Worm (Caenorhabditis elegans): ENCODE measurements around the gene nars-2.

nars-2 gene

DNA sequence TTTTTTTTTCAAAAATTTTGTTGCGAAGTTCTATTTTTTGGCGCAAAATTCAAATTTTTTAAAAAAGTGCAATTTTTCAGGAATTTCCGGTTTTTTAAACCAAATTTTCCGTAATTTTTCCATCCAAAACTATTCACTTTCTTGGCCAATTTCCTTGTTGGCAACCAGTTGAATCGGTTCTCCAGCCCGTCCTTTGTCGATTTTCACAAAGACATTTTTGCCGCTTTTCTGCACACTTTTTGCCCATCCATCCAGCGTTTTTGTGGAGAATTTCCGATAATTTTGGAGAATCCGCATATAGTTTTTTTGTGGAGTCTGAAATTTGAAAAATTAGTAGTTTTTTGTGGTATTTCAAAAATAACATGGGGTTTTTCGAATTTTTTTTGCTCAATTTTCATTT, 8.1 kb downstream of the nars-2 start:
- TF ChIP-seq unc-62 (GFP tag; optimal IDR thresholded peaks at IDR 0.05) (no peak), mab-5 (tag; optimal IDR thresholded peaks at IDR 0.05) (no peak), aly-2 (tag; optimal IDR thresholded peaks at IDR 0.05) (no peak), nhr-23 (tag; optimal IDR thresholded peaks at IDR 0.05) (no peak), blmp-1 (tag; optimal IDR thresholded peaks at IDR 0.05; ENCODE audit: insufficient read depth) (no peak), skn-1 (tag; optimal IDR thresholded peaks at IDR 0.05) (no peak), unc-55 (GFP tag; optimal IDR thresholded peaks at IDR 0.05) (no peak), ceh-82 (tag; optimal IDR thresholded peaks at IDR 0.05) (no peak), nhr-10 (tag; optimal IDR thresholded peaks at IDR 0.05) (no peak), nhr-129 (tag; optimal IDR thresholded peaks at IDR 0.05) (no peak), nhr-25 (tag; optimal IDR thresholded peaks at IDR 0.05) (no peak), ZK546.5 (tag; optimal IDR thresholded peaks at IDR 0.05) (no peak), sem-4 (tag; optimal IDR thresholded peaks at IDR 0.05) (no peak), elt-1 (tag; optimal IDR thresholded peaks at IDR 0.05) (no peak), gmeb-1 (tag; optimal IDR thresholded peaks at IDR 0.05) (no peak), ztf-1 (GFP tag; conservative IDR thresholded peaks at IDR 0.05) (no peak), peb-1 (tag; optimal IDR thresholded peaks at IDR 0.05) (no peak), nhr-11 (tag; optimal IDR thresholded peaks at IDR 0.05) (no peak), R02D3.7 (tag; optimal IDR thresholded peaks at IDR 0.05) (no peak), elt-3 (tag; optimal IDR thresholded peaks at IDR 0.05) (no peak)

- TF ChIP-seq snpc-4 (tag; optimal IDR thresholded peaks at IDR 0.05) (no peak), ceh-16 (tag; optimal IDR thresholded peaks at IDR 0.05) (no peak), nhr-25 (tag; optimal IDR thresholded peaks at IDR 0.05) (no peak), nhr-237 (tag; optimal IDR thresholded peaks at IDR 0.05) (no peak), nhr-23 (tag; optimal IDR thresholded peaks at IDR 0.05) (no peak), sem-4 (tag; optimal IDR thresholded peaks at IDR 0.05) (no peak)
Measured at ce11 chrIII:11490221-11490620, 10.3 kb downstream of the nars-2 start.

DNA sequence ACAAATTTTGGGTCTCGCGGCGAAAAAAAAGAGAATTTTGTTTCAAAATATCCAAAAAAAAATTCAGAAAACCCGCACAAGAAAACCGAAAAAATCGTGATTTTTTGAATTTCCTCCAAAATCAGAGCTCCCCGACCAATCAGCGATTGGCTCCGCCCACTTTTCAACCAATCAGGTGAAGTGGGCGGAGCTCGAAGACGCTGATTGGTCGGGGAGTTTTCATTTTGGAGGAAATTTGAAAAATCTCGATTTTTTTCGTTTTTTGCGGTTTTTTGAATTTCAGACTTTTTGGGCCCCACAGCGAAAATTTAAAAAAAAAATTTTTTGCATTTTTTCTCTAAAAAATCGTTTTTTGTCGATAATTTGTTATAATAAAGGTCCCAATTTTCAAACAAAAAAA, 10.9 kb downstream of the nars-2 start:
- no peak for TF ChIP-seq nhr-237 (tag; optimal IDR thresholded peaks at IDR 0.05)

ce11 chrIII:11488662-11489349, 11.7 kb downstream of the nars-2 start:
- no peak for TF ChIP-seq nhr-12 (tag; optimal IDR thresholded peaks at IDR 0.05)
- TF ChIP-seq ztf-4 (tag; optimal IDR thresholded peaks at IDR 0.05), result no peak
- no peak for TF ChIP-seq unc-55 (GFP tag; optimal IDR thresholded peaks at IDR 0.05)
- no peak for TF ChIP-seq dmd-4 (tag; optimal IDR thresholded peaks at IDR 0.05)
- no peak for TF ChIP-seq sma-3 (GFP tag; optimal IDR thresholded peaks at IDR 0.05)
- no peak for TF ChIP-seq sma-9 (GFP tag; optimal IDR thresholded peaks at IDR 0.05)
- no peak for TF ChIP-seq sma-9 (tag; optimal IDR thresholded peaks at IDR 0.05)
- TF ChIP-seq blmp-1 (tag; optimal IDR thresholded peaks at IDR 0.05; ENCODE audit: insufficient read depth), result no peak
- no peak for TF ChIP-seq nhr-6 (tag; optimal IDR thresholded peaks at IDR 0.05)
- no peak for TF ChIP-seq skn-1 (tag; optimal IDR thresholded peaks at IDR 0.05)
- no peak for TF ChIP-seq lsy-2 (tag; optimal IDR thresholded peaks at IDR 0.05)
- no peak for TF ChIP-seq elt-3 (tag; optimal IDR thresholded peaks at IDR 0.05)

DNA sequence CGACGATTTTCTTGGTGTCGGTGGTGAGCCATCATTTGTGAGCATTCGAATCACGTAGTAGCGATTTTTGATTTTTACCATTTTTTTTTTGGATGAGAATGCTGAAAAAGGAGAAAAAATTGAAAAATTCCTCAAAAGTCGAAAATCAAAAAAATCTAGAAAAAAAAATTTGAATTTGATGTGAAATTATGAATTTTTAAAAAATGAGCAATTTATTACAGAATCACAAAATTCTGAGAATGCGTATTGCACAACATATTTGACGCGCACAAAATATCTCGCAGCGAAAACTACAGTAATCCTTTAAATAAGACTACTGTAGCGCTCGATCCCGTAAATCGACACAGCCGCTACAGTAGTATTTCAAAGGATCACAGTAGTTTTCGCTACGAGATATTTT, 13.3 kb downstream of the nars-2 start, which contains the start of gene popl-5:
popl-5 (minus strand) TSS at position 101 of the 400 bp plus-strand sequence.
- TF ChIP-seq mdl-1 (tag; optimal IDR thresholded peaks at IDR 0.05), result no peak
- no peak for TF ChIP-seq lin-39 (tag; optimal IDR thresholded peaks at IDR 0.05)
- TF ChIP-seq sma-3 (GFP tag; optimal IDR thresholded peaks at IDR 0.05), result no peak
- TF ChIP-seq lin-11 (tag; optimal IDR thresholded peaks at IDR 0.05), result no peak
- TF ChIP-seq nhr-23 (tag; optimal IDR thresholded peaks at IDR 0.05), result no peak
- no peak for TF ChIP-seq gmeb-1 (tag; optimal IDR thresholded peaks at IDR 0.05)
- TF ChIP-seq ztf-11 (tag; optimal IDR thresholded peaks at IDR 0.05), result no peak
- no peak for TF ChIP-seq sem-4 (tag; optimal IDR thresholded peaks at IDR 0.05)
- TF ChIP-seq fos-1 (tag; optimal IDR thresholded peaks at IDR 0.05), result no peak
- no peak for TF ChIP-seq mab-5 (tag; optimal IDR thresholded peaks at IDR 0.05)
- TF ChIP-seq nhr-10 (tag; optimal IDR thresholded peaks at IDR 0.05), result no peak
- no peak for TF ChIP-seq nhr-12 (tag; optimal IDR thresholded peaks at IDR 0.05)
- no peak for TF ChIP-seq nhr-25 (tag; optimal IDR thresholded peaks at IDR 0.05)
